Worm (Caenorhabditis elegans) whole organism, L1 larva: ENCODE data around the gene prdx-2.
A peak's percentile ranks its signal among the peaks of the same experiment; 100 is the strongest.

ENCODE experiments used
- C04F5.9 ChIP-seq: sonication (generic microtip); optimal IDR thresholded peaks from 2 replicates; lab custom pipeline; 2016; ENCODE audit warnings: missing genetic modification characterization, missing compliant biosample characterization
- Y116A8C.19 ChIP-seq: sonication (generic microtip); optimal IDR thresholded peaks from 2 replicates; lab custom pipeline; 2016; ENCODE audit warnings: missing compliant biosample characterization, missing genetic modification characterization, borderline replicate concordance
- alr-1 ChIP-seq: fragments of 200-800 bp; sonication (Bioruptor generic); optimal IDR thresholded peaks from 2 replicates; lab custom pipeline; 2018; ENCODE audit warnings: borderline replicate concordance, mild to moderate bottlenecking, missing genetic modification characterization, missing compliant biosample characterization
- aly-2 ChIP-seq: fragments of 150-350 bp; optimal IDR thresholded peaks from 2 replicates; lab custom pipeline; 2014; ENCODE audit warnings: missing biosample characterization, missing genetic modification characterization
- ceh-8 ChIP-seq: fragments of 200-800 bp; sonication (Bioruptor generic); optimal IDR thresholded peaks from 2 replicates; lab custom pipeline; 2018; ENCODE audit warnings: mild to moderate bottlenecking, missing genetic modification characterization, moderate library complexity, missing compliant biosample characterization
- ceh-88 ChIP-seq: fragments of 200-800 bp; sonication (Bioruptor generic); IDR thresholded peaks from 2 replicates; pipeline ENCODE4 v1.3.6; 2022; ENCODE audit warnings: missing genetic modification characterization, missing compliant biosample characterization
- ces-1 ChIP-seq: fragments of 150-350 bp; optimal IDR thresholded peaks from 2 replicates; lab custom pipeline; 2014; ENCODE audit warnings: missing biosample characterization, missing genetic modification reagents, missing genetic modification characterization
- dsc-1 ChIP-seq: sonication (generic microtip); optimal IDR thresholded peaks from 2 replicates; lab custom pipeline; 2016; ENCODE audit warnings: mild to moderate bottlenecking, missing genetic modification characterization, missing compliant biosample characterization
- efl-1 ChIP-seq, 4 experiments: fragments of 150-350 bp; optimal IDR thresholded peaks in 3 of 4; peaks in 1 of 4; 1 replicate in 1 of 4; 2 replicates in 3 of 4; lab custom pipeline; 2014; ENCODE audit warnings: missing biosample characterization in 2 of 4, missing genetic modification characterization in 2 of 4, missing genetic modification reagents in 2 of 4
- egl-13 ChIP-seq: sonication (generic microtip); optimal IDR thresholded peaks from 2 replicates; lab custom pipeline; 2016; ENCODE audit warnings: missing genotype, missing genetic modification reagents, missing genetic modification characterization, missing compliant biosample characterization
- egl-27 ChIP-seq, 2 experiments: fragments of 150-350 bp in 1 of 2; sonication (generic microtip); optimal IDR thresholded peaks; 3 replicates each; lab custom pipeline; 2017 to 2018; ENCODE audit warnings: missing biosample characterization in 2 of 2, missing genetic modification characterization in 2 of 2, missing genetic modification reagents in 2 of 2
- fkh-10 ChIP-seq: sonication (generic microtip); optimal IDR thresholded peaks from 2 replicates; lab custom pipeline; 2017; ENCODE audit warnings: missing biosample characterization, missing genetic modification reagents, missing genetic modification characterization
- fkh-4 ChIP-seq: sonication (generic microtip); optimal IDR thresholded peaks from 2 replicates; lab custom pipeline; 2016; ENCODE audit warnings: missing compliant biosample characterization, missing genetic modification characterization, borderline replicate concordance
- fkh-8 ChIP-seq: sonication (generic microtip); optimal IDR thresholded peaks from 2 replicates; lab custom pipeline; 2016; ENCODE audit warnings: mild to moderate bottlenecking, missing genetic modification characterization, missing compliant biosample characterization
- fos-1 ChIP-seq: fragments of 150-350 bp; optimal IDR thresholded peaks from 2 replicates; lab custom pipeline; 2014; ENCODE audit warnings: missing biosample characterization, missing genetic modification characterization
- hlh-4 ChIP-seq: sonication (generic microtip); optimal IDR thresholded peaks from 2 replicates; lab custom pipeline; 2016; ENCODE audit warnings: mild to moderate bottlenecking, missing genetic modification characterization, missing compliant biosample characterization
- hpl-2 ChIP-seq: fragments of 150-350 bp; optimal IDR thresholded peaks from 2 replicates; lab custom pipeline; 2014; ENCODE audit warnings: missing biosample characterization, missing genetic modification reagents, missing genetic modification characterization
- irx-1 ChIP-seq: sonication (generic microtip); optimal IDR thresholded peaks from 2 replicates; lab custom pipeline; 2016; ENCODE audit warnings: missing genetic modification characterization, missing compliant biosample characterization
- jun-1 ChIP-seq: fragments of 150-350 bp; optimal IDR thresholded peaks from 2 replicates; lab custom pipeline; 2014; ENCODE audit warnings: missing biosample characterization, missing genetic modification reagents, missing genetic modification characterization
- lin-13 ChIP-seq: fragments of 150-350 bp; optimal IDR thresholded peaks from 2 replicates; lab custom pipeline; 2014; ENCODE audit warnings: missing biosample characterization, missing genetic modification reagents, missing genetic modification characterization
- lin-14 ChIP-seq: fragments of 200-800 bp; sonication (Bioruptor generic); optimal IDR thresholded peaks from 2 replicates; lab custom pipeline; 2018; ENCODE audit warnings: mild to moderate bottlenecking, missing genetic modification characterization, moderate library complexity, missing compliant biosample characterization
- lin-15B ChIP-seq: fragments of 150-350 bp; sonication (generic microtip); optimal IDR thresholded peaks from 3 replicates; lab custom pipeline; 2014; ENCODE audit warnings: missing biosample characterization, missing genetic modification characterization
- lir-3 ChIP-seq: sonication (generic microtip); optimal IDR thresholded peaks from 2 replicates; lab custom pipeline; 2016; ENCODE audit warnings: mild to moderate bottlenecking, missing genetic modification characterization, moderate library complexity, missing compliant biosample characterization; ENCODE audit not compliant: poor library complexity
- lsy-2 ChIP-seq, 2 experiments: fragments of 150-350 bp; optimal IDR thresholded peaks; 2 replicates each; lab custom pipeline; 2014; ENCODE audit warnings: missing biosample characterization in 2 of 2, missing genetic modification characterization in 2 of 2
- mef-2 ChIP-seq: fragments of 150-350 bp; optimal IDR thresholded peaks from 2 replicates; lab custom pipeline; 2014; ENCODE audit warnings: missing biosample characterization, missing genetic modification characterization
- mep-1 ChIP-seq: fragments of 150-350 bp; optimal IDR thresholded peaks from 2 replicates; lab custom pipeline; 2014; ENCODE audit warnings: missing biosample characterization, missing genetic modification characterization
- nhr-11 ChIP-seq: fragments of 150-350 bp; optimal IDR thresholded peaks from 2 replicates; lab custom pipeline; 2014; ENCODE audit warnings: missing biosample characterization, missing genetic modification characterization
- nhr-47 ChIP-seq: sonication (generic microtip); optimal IDR thresholded peaks from 2 replicates; lab custom pipeline; 2016; ENCODE audit warnings: mild to moderate bottlenecking, missing genetic modification characterization, moderate library complexity, missing compliant biosample characterization
- nhr-71 ChIP-seq: sonication (generic microtip); optimal IDR thresholded peaks from 2 replicates; lab custom pipeline; 2016; ENCODE audit warnings: mild to moderate bottlenecking, missing genetic modification characterization, moderate library complexity, missing compliant biosample characterization
- nhr-77 ChIP-seq: fragments of 150-350 bp; optimal IDR thresholded peaks from 2 replicates; lab custom pipeline; 2014; ENCODE audit warnings: missing biosample characterization, missing genetic modification characterization
- nhr-84 ChIP-seq: sonication (generic microtip); optimal IDR thresholded peaks from 2 replicates; lab custom pipeline; 2017; ENCODE audit warnings: missing biosample characterization, missing genetic modification characterization
- nhr-85 ChIP-seq: sonication (generic microtip); peaks from one replicate; lab custom pipeline; 2016; ENCODE audit warnings: missing genetic modification characterization, inconsistent platforms, missing compliant biosample characterization
- pag-3 ChIP-seq: sonication (generic microtip); optimal IDR thresholded peaks from 2 replicates; lab custom pipeline; 2017; ENCODE audit warnings: missing genetic modification characterization, mild to moderate bottlenecking, missing compliant biosample characterization, antibody characterized with exemption, borderline replicate concordance; ENCODE audit not compliant: insufficient read depth
- pax-3 ChIP-seq: fragments of 200-800 bp; sonication (Bioruptor generic); optimal IDR thresholded peaks from 2 replicates; lab custom pipeline; 2018; ENCODE audit warnings: mild to moderate bottlenecking, missing genetic modification characterization, moderate library complexity, missing compliant biosample characterization
- rnt-1 ChIP-seq: sonication (generic microtip); optimal IDR thresholded peaks from 2 replicates; lab custom pipeline; 2016; ENCODE audit warnings: mild to moderate bottlenecking, missing genetic modification characterization, moderate library complexity, missing compliant biosample characterization
- skn-1 ChIP-seq: fragments of 150-350 bp; optimal IDR thresholded peaks from 2 replicates; lab custom pipeline; 2014; ENCODE audit warnings: missing biosample characterization, missing genetic modification characterization
- snpc-4 ChIP-seq: fragments of 150-350 bp; optimal IDR thresholded peaks from 2 replicates; lab custom pipeline; 2014; ENCODE audit warnings: missing biosample characterization, missing genetic modification characterization
- snu-23 ChIP-seq: sonication (generic microtip); optimal IDR thresholded peaks from 2 replicates; lab custom pipeline; 2016; ENCODE audit warnings: missing genetic modification characterization, missing compliant biosample characterization
- sox-4 ChIP-seq: sonication (generic microtip); optimal IDR thresholded peaks from 2 replicates; lab custom pipeline; 2016; ENCODE audit warnings: missing genetic modification characterization, missing compliant biosample characterization
- swsn-7 ChIP-seq: sonication (generic microtip); optimal IDR thresholded peaks from 2 replicates; lab custom pipeline; 2016; ENCODE audit warnings: missing genetic modification characterization, missing compliant biosample characterization
- unc-86 ChIP-seq: sonication (generic microtip); optimal IDR thresholded peaks from 2 replicates; lab custom pipeline; 2016; ENCODE audit warnings: missing genetic modification characterization, missing compliant biosample characterization
- unc-98 ChIP-seq: fragments of 200-800 bp; sonication (Bioruptor generic); IDR thresholded peaks from 2 replicates; pipeline ENCODE4 v1.3.6; 2022; ENCODE audit warnings: missing genetic modification characterization, missing compliant biosample characterization
- vab-15 ChIP-seq: sonication (generic microtip); optimal IDR thresholded peaks from 2 replicates; lab custom pipeline; 2017; ENCODE audit warnings: missing genotype, mild to moderate bottlenecking, missing genetic modification characterization, missing compliant biosample characterization
- zag-1 ChIP-seq: fragments of 150-350 bp; optimal IDR thresholded peaks from 2 replicates; lab custom pipeline; 2014; ENCODE audit warnings: missing biosample characterization, missing genetic modification characterization
- zip-4 ChIP-seq: fragments of 200-800 bp; sonication (Bioruptor generic); optimal IDR thresholded peaks from 2 replicates; lab custom pipeline; 2018; ENCODE audit warnings: mild to moderate bottlenecking, missing genetic modification characterization, moderate library complexity, missing compliant biosample characterization
- ztf-11 ChIP-seq, 2 experiments: sonication (generic microtip); optimal IDR thresholded peaks; 2 replicates each; lab custom pipeline; 2016 to 2017; ENCODE audit warnings: missing genetic modification characterization in 2 of 2, missing biosample characterization in 1 of 2, missing compliant biosample characterization in 1 of 2
- ztf-4 ChIP-seq: fragments of 150-350 bp; optimal IDR thresholded peaks from 2 replicates; lab custom pipeline; 2014; ENCODE audit warnings: missing biosample characterization, missing genetic modification characterization

Gene prdx-2

DNA sequence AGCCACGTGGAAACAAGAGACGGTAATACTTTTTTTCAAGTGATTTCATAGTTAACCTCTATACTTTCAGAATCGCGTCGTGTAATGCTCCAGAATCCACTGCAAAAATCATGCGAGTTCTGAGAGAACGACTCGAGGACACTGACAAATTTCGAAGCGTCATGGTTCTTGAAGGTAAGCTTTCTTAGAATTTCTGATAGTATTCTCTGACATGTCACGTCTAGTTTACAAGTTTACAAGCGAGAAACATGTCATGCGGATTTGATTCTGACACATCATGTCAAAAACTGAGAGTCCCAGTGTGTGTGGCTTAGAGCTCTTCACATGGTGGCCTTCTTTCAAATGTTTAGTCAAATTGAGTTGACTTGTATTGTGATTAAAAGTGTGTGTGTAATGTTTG is 43.4 kb upstream of the prdx-2 start:
- peak; percentile 11 for TF ChIP-seq nhr-11 (tag; lab: Kevin White, UChicago)
- peak; percentile 55 for TF ChIP-seq egl-13 (tag; lab: Kevin White, UChicago)
- TF ChIP-seq nhr-71 (tag; lab: Kevin White, UChicago), result peak; percentile 68
- peak in 1 of 2 experiments; percentile 13 for TF ChIP-seq lsy-2 (tag; optimal IDR thresholded peaks at IDR 0.05; lab: Kevin White, UChicago)
- no peak for TF ChIP-seq skn-1 (tag; lab: Kevin White, UChicago)
- TF ChIP-seq lin-14 (GFP tag; lab: Kevin White, UChicago), result peak; percentile 38
- TF ChIP-seq snpc-4 (tag; lab: Kevin White, UChicago), result no peak
- TF ChIP-seq ztf-4 (tag; lab: Kevin White, UChicago), result peak; percentile 48
- TF ChIP-seq dsc-1 (tag; lab: Kevin White, UChicago), result peak; percentile 67
- peak; percentile 58 for TF ChIP-seq nhr-47 (tag; lab: Kevin White, UChicago)
- no peak for TF ChIP-seq ceh-88 (GFP tag; lab: Robert Waterston, UW)
- peak; percentile 66 for TF ChIP-seq sox-4 (tag; lab: Kevin White, UChicago)
- peak; percentile 92 for TF ChIP-seq fkh-8 (tag; lab: Kevin White, UChicago)
- TF ChIP-seq, all 84 proteins: peak for 10

DNA sequence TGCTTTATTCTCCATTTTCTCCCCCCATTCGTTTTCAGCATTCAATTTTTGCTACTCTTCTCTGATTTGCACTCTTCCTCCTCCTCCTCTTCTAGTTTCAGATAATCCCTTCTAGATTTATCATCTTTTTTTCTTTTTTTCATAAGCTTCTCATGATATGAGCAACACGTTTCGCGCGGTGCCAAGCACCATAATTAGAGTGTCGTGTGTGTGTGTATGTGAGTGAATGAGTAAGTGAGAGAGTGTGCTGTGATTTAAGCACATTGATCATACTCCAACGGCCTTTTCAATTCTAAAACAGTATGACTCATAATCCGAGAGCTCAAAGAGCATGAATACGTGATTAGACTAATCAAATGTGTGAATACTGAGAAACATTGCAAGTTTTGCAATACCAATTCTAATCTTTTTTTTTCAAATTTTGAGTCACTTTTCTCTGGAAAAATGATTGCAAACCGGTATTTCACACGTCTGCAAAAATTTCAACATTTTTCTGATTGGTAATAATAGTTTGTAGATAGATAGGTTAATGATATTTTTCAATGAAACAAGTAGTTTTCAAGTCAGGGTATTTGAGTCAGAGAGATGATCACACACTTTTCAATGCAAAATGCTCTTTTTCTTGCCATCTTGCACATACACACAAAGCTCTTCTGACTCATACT is 42.5 kb upstream of the prdx-2 start:
- TF ChIP-seq dsc-1 (tag; lab: Kevin White, UChicago) (peak; percentile 95), C04F5.9 (tag; lab: Kevin White, UChicago) (no peak), unc-98 (no peak), Y116A8C.19 (no peak), ceh-8 (GFP tag; lab: Kevin White, UChicago) (no peak), pag-3 (no peak), mep-1 (tag; lab: Kevin White, UChicago) (no peak), rnt-1 (no peak), zip-4 (peak; percentile 17), nhr-77 (no peak), lin-13 (GFP tag; lab: Kevin White, UChicago) (no peak), lin-15B (tag; lab: Kevin White, UChicago) (no peak), fkh-8 (tag; lab: Kevin White, UChicago) (peak; percentile 85), nhr-71 (tag; lab: Kevin White, UChicago) (no peak), fkh-10 (no peak), ceh-88 (GFP tag; lab: Robert Waterston, UW) (0 out of 2 replicates have a peak, but pooled peaks have one; percentile 13), aly-2 (peak; percentile 34), hlh-4 (tag; lab: Kevin White, UChicago) (no peak), mef-2 (peak; percentile 14), ztf-11 (tag; optimal IDR thresholded peaks at IDR 0.05; lab: Kevin White, UChicago) (no peak), nhr-84 (tag; lab: Kevin White, UChicago) (no peak), ces-1 (GFP tag; lab: Kevin White, UChicago) (no peak), pax-3 (peak; percentile 65), lir-3 (no peak), sox-4 (tag; lab: Kevin White, UChicago) (peak; percentile 14), fos-1 (peak; percentile 58), fkh-4 (tag; lab: Kevin White, UChicago) (no peak), lsy-2 (tag; optimal IDR thresholded peaks at IDR 0.05; lab: Kevin White, UChicago) (no peak), nhr-47 (tag; lab: Kevin White, UChicago) (peak; percentile 53), jun-1 (tag; lab: Kevin White, UChicago) (peak; percentile 58), efl-1 (optimal IDR thresholded peaks at IDR 0.05; lab: Kevin White, UChicago) (no peak), efl-1 (GFP tag; optimal IDR thresholded peaks at IDR 0.05 in 1 of 2; lab: Kevin White, UChicago) (peak in 1 of 2 experiments; percentile 38), swsn-7 (tag; lab: Kevin White, UChicago) (no peak), nhr-85 (peak; percentile 42), irx-1 (tag; lab: Kevin White, UChicago) (no peak), egl-13 (tag; lab: Kevin White, UChicago) (no peak), alr-1 (tag; lab: Kevin White, UChicago) (no peak), egl-27 (tag; optimal IDR thresholded peaks at IDR 0.05; lab: Kevin White, UChicago) (no peak), unc-86 (tag; lab: Kevin White, UChicago) (no peak), zag-1 (no peak), snu-23 (GFP tag; lab: Kevin White, UChicago) (no peak), hpl-2 (no peak), vab-15 (no peak)
